Fruit fly (Drosophila melanogaster) whole organism, embryonic: ENCODE results near the gene tok.

Experiments
- CG33557 ChIP-seq: fragments of 200-800 bp; sonication (Bioruptor generic); optimal IDR thresholded peaks from 2 replicates; lab custom pipeline; 2019; ENCODE audit warnings: missing biosample characterization, mild to moderate bottlenecking, missing genetic modification characterization, moderate library complexity
- CG9437 ChIP-seq: fragments of 200-800 bp; sonication (Bioruptor generic); optimal IDR thresholded peaks from 2 replicates; lab custom pipeline; 2018; ENCODE audit warnings: missing biosample characterization, mild to moderate bottlenecking, missing genetic modification characterization

- TF ChIP-seq CG33557 (no peak), CG9437 (GFP tag; lab: Kevin White, UChicago) (no peak)
Observed at dm6 chr3R:24671662-24672061, 47.8 kb upstream of the tok start.
